Worm (Caenorhabditis elegans) whole organism, early embryonic: ENCODE results near the gene M02B1.3.
A peak's percentile ranks its signal among the peaks of the same experiment; 100 is the strongest.

Source experiments
- B0310.2 ChIP-seq: sonication (generic microtip); optimal IDR thresholded peaks from 2 replicates; lab custom pipeline; 2016; ENCODE audit warnings: mild to moderate bottlenecking, missing genetic modification characterization, missing compliant biosample characterization
- F13C5.2 ChIP-seq: sonication (generic microtip); optimal IDR thresholded peaks from 2 replicates; lab custom pipeline; 2017; ENCODE audit warnings: mild to moderate bottlenecking, missing genetic modification characterization, inconsistent platforms, missing compliant biosample characterization
- aly-1 ChIP-seq: sonication (generic microtip); optimal IDR thresholded peaks from 2 replicates; lab custom pipeline; 2016; ENCODE audit warnings: missing genetic modification characterization, missing compliant biosample characterization
- ama-1 ChIP-seq: fragments of 150-350 bp; optimal IDR thresholded peaks from 2 replicates; lab custom pipeline; 2014
- ceh-13 ChIP-seq: fragments of 200-800 bp; sonication (Bioruptor generic); optimal IDR thresholded peaks from 2 replicates; lab custom pipeline; 2018; ENCODE audit warnings: mild to moderate bottlenecking, missing genetic modification characterization, missing compliant biosample characterization
- ceh-36 ChIP-seq: sonication (generic microtip); optimal IDR thresholded peaks from 2 replicates; lab custom pipeline; 2016; ENCODE audit warnings: missing genetic modification characterization, inconsistent platforms, missing compliant biosample characterization
- ets-7 ChIP-seq: sonication (generic microtip); optimal IDR thresholded peaks from 2 replicates; lab custom pipeline; 2016; ENCODE audit warnings: missing genotype, missing genetic modification characterization, missing compliant biosample characterization
- flt-1 ChIP-seq: fragments of 200-800 bp; sonication (Bioruptor generic); IDR thresholded peaks from 2 replicates; pipeline ENCODE4 v1.3.6; 2022; ENCODE audit warnings: missing genetic modification characterization, missing compliant biosample characterization
- hmbx-1 ChIP-seq: sonication (generic microtip); optimal IDR thresholded peaks from 2 replicates; lab custom pipeline; 2016; ENCODE audit warnings: mild to moderate bottlenecking, missing genetic modification characterization, missing compliant biosample characterization
- hmg-4 ChIP-seq: fragments of 200-800 bp; sonication (Bioruptor generic); optimal IDR thresholded peaks from 2 replicates; lab custom pipeline; 2018; ENCODE audit warnings: mild to moderate bottlenecking, missing genetic modification characterization, missing compliant biosample characterization
- hnd-1 ChIP-seq: sonication (generic microtip); optimal IDR thresholded peaks from 2 replicates; lab custom pipeline; 2016; ENCODE audit warnings: missing genetic modification characterization, missing compliant biosample characterization
- pes-1 ChIP-seq: fragments of 200-800 bp; sonication (Bioruptor generic); IDR thresholded peaks from 2 replicates; pipeline ENCODE4 v1.3.6; 2022; ENCODE audit warnings: missing genetic modification reagents, missing genetic modification characterization, missing compliant biosample characterization
- scrt-1 ChIP-seq: fragments of 200-800 bp; sonication (Bioruptor generic); IDR thresholded peaks from 2 replicates; pipeline ENCODE4 v1.3.6; 2022; ENCODE audit warnings: missing genetic modification characterization, missing compliant biosample characterization
- sea-1 ChIP-seq: fragments of 200-800 bp; sonication (Bioruptor generic); conservative IDR thresholded peaks from 2 replicates; pipeline ENCODE4 v1.3.6; 2022; ENCODE audit warnings: missing genetic modification characterization, missing compliant biosample characterization
- tbx-11 ChIP-seq: fragments of 200-800 bp; sonication (Bioruptor generic); IDR thresholded peaks from 2 replicates; pipeline ENCODE4 v1.3.6; 2022; ENCODE audit warnings: missing genetic modification characterization, missing compliant biosample characterization
- tbx-37 ChIP-seq: fragments of 200-800 bp; sonication (Bioruptor generic); conservative IDR thresholded peaks from 2 replicates; pipeline ENCODE4 v1.3.6; 2022; ENCODE audit warnings: missing genetic modification reagents, missing genetic modification characterization, missing compliant biosample characterization
- tra-4 ChIP-seq: sonication (generic microtip); optimal IDR thresholded peaks from 2 replicates; lab custom pipeline; 2017; ENCODE audit warnings: missing genetic modification characterization, missing compliant biosample characterization

The M02B1.3 gene

DNA sequence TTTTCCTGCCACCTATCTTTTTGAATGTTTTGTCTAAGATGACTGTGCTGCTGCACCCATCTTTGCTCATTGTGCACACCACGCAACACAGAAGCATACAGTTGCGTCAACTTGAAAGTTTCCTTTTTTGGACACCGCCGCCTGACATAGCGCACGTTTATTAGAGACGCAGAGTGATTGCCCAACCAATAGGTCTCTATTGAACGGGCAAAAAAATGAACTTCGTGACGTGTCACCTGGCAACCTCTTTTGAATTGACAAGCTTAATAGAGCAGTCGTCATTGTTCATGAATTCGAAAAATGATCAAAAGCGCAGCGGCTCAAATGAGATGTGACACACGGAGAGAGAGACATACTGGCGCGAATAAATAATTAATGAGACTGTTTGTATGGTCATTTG, 24.8 kb upstream of the M02B1.3 start:
- no peak for TF ChIP-seq tbx-37
- no peak for TF ChIP-seq tra-4
- TF ChIP-seq ceh-13 (GFP tag; lab: Kevin White, UChicago), result no peak
- no peak for TF ChIP-seq hnd-1
- no peak for TF ChIP-seq pes-1 (GFP tag; lab: Robert Waterston, UW)
- TF ChIP-seq aly-1 (tag; lab: Kevin White, UChicago), result no peak
- TF ChIP-seq hmg-4 (GFP tag; lab: Kevin White, UChicago), result no peak
- no peak for TF ChIP-seq tbx-11 (GFP tag; lab: Robert Waterston, UW)
- no peak for TF ChIP-seq flt-1
- no peak for TF ChIP-seq ets-7 (tag; lab: Kevin White, UChicago)
- no peak for TF ChIP-seq scrt-1
- no peak for TF ChIP-seq sea-1 (GFP tag; lab: Robert Waterston, UW)
- no peak for TF ChIP-seq ceh-36 (tag; lab: Kevin White, UChicago)
- TF ChIP-seq B0310.2 (tag; lab: Kevin White, UChicago), result no peak
- no peak for TF ChIP-seq F13C5.2 (tag; lab: Kevin White, UChicago)
- TF ChIP-seq ama-1 (lab: Kevin White, UChicago), result no peak
- TF ChIP-seq hmbx-1 (tag; lab: Kevin White, UChicago), result no peak

DNA sequence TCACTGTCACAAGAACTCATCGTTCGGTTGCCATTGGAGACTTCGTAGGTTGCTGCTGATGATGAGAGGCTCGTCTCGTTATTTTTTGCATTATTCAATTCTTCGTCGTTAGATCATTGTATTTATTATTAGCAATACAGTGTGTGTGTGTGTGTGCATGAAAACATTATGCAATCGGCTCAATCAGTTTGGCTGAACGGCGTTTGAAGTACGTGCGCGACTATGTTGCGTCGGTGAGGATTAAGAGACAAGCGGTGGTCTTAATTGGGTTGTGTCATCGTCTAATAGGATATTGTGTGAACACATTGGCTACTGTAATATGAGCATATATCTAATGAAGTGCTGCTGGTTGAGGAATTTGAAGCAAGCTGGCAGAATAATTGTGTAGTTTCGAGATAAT, 22.5 kb upstream of the M02B1.3 start:
- TF ChIP-seq ceh-36 (tag; lab: Kevin White, UChicago) (peak; percentile 65), tbx-37 (no peak)

DNA sequence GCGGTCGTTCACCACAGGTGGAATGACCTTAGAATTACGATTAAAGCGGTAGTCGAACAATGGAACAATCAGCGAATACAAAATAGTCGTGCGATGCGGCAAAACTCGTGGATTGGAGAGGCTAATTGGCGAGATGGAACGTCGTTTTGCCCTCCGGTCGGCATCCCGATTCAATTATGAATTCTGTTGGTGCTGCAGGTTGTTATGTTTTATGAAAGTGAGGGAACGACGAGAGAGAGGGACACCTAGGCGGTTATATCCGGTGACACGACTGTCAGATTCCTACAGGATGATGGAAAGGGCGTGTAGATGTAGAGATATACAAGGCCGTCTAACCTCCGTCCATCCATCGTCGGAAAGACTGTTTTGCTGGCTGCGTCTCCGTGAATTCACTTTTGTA, 19.7 kb upstream of the M02B1.3 start:
- TF ChIP-seq tbx-11 (GFP tag; lab: Robert Waterston, UW) (no peak), flt-1 (no peak), ets-7 (tag; lab: Kevin White, UChicago) (no peak), tra-4 (no peak), hmg-4 (GFP tag; lab: Kevin White, UChicago) (no peak), hnd-1 (no peak), aly-1 (tag; lab: Kevin White, UChicago) (no peak), ama-1 (lab: Kevin White, UChicago) (no peak), sea-1 (GFP tag; lab: Robert Waterston, UW) (no peak), pes-1 (GFP tag; lab: Robert Waterston, UW) (no peak), F13C5.2 (tag; lab: Kevin White, UChicago) (no peak), tbx-37 (no peak), scrt-1 (no peak), B0310.2 (tag; lab: Kevin White, UChicago) (no peak), ceh-36 (tag; lab: Kevin White, UChicago) (no peak), ceh-13 (GFP tag; lab: Kevin White, UChicago) (no peak), hmbx-1 (tag; lab: Kevin White, UChicago) (no peak)

DNA sequence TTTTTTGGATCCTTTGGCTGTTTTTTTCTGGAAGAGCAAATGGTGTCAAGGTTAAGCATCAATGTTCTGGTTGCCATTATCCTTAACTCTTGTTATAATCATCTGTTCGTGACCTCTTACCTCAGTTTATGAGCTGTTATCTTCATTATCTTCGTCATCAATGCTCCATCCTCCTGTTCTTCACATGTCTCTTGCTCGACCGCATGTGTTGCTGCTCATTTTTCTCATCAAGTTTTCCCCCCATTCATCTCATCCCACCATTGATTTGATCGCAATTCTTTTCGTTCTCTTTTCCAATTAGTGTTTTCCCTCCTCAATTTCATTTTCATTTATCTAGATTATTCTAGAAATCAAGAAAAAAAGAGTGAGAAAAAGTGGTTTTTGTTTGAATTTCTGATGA, 18.8 kb upstream of the M02B1.3 start:
- no peak for TF ChIP-seq tra-4
- TF ChIP-seq hmg-4 (GFP tag; lab: Kevin White, UChicago), result no peak
- TF ChIP-seq pes-1 (GFP tag; lab: Robert Waterston, UW), result no peak
- no peak for TF ChIP-seq ceh-13 (GFP tag; lab: Kevin White, UChicago)
- TF ChIP-seq ama-1 (lab: Kevin White, UChicago), result no peak
- no peak for TF ChIP-seq hmbx-1 (tag; lab: Kevin White, UChicago)
- TF ChIP-seq F13C5.2 (tag; lab: Kevin White, UChicago), result no peak

DNA sequence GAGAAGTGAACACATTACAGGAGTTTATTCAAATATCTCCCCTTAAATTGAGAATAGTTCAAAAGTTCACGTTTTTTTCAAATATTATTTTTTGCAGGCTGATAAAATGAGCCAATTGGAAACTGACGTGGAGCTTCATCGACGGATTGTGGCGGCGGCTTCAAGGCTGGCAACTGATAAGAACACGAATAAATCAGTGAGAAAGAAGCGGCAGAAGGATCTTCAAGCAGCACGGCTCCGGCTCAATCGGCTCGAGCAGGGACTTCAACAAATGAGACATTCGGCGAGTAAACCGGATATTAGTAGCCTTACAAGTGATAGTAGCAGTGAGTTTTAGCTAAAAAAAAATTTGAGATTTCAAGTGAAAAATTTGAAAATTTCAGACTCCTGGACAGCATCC, 11.0 kb upstream of the M02B1.3 start, which contains the start of gene M02B1.4:
TSS of gene M02B1.4 (minus strand) at position 9 of the 400 bp plus-strand sequence.
- TF ChIP-seq ets-7 (tag; lab: Kevin White, UChicago) (no peak), hmg-4 (GFP tag; lab: Kevin White, UChicago) (no peak), ama-1 (lab: Kevin White, UChicago) (no peak)

DNA sequence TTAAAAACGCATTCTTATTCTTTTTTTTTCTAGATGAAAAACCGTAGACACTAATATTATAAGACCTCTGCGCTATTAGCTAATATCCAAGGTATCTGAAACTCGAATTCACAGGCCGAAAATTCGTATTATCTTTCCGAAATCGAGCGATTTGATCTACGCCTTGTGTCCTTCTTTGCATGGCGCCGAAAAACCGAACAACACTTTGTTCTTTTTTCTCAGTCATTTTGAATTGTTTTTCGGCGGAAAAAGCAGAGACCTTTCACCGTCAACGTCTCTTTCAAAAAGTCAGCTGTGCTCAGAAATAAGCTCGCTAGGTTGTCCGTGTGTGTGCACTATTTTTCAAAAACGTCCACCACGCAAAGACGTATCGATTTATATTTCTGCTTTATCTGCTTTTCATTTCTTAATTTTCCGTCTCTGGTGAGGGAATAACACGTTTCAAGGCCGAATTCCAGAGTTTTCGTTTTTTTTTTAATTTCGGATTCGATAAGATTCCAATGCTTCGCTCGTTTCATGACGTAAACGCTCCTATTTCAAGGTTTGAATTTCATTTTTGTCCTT, 5.4 kb upstream of the M02B1.3 start:
- no peak for TF ChIP-seq ets-7 (tag; lab: Kevin White, UChicago)
- no peak for TF ChIP-seq hnd-1
- no peak for TF ChIP-seq ama-1 (lab: Kevin White, UChicago)
- no peak for TF ChIP-seq pes-1 (GFP tag; lab: Robert Waterston, UW)
- no peak for TF ChIP-seq F13C5.2 (tag; lab: Kevin White, UChicago)

DNA sequence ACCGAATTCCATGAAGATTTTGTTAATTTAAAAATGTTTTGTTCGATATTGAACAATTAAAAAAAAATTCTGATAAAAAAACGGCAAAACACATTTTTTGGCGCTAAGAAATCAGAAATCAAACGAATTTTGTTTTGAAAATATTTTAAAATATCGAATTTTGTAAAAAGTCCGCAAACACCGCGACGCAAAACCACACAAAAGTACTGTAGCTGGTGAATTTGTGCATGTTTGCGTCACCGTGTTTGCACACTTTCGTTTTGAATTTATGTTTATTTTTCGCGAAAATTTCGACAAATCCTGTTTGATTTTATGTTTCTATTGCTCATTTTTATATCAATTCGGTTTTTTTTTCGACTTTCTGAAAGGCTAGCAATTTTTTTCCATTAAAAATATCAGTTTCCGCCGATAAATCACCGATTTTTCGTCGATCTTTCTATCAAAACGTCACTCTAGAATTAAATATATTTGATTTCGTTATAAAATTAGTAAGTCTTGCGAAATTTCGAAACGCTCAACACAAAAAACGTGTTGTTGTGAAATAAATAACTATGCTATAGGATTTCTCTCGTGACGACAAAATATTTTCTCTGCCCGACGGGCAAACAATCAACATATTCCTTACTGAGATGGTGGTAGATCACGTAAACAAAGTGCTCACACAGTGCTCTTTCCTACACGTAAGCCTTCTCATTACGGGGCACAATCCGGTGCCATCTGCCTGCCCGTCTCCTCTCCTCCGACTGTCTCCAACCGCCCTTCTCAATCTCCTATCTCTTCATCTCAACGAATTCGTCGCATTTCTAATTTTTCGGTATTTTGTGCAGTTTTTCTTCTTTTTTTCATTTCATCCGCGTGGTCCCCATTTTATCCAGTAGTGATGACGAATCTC, 4.5 kb upstream of the M02B1.3 start:
- TF ChIP-seq hnd-1, result no peak
- TF ChIP-seq aly-1 (tag; lab: Kevin White, UChicago), result no peak
- TF ChIP-seq pes-1 (GFP tag; lab: Robert Waterston, UW), result no peak
- no peak for TF ChIP-seq tbx-11 (GFP tag; lab: Robert Waterston, UW)
- TF ChIP-seq B0310.2 (tag; lab: Kevin White, UChicago), result no peak
- no peak for TF ChIP-seq ceh-13 (GFP tag; lab: Kevin White, UChicago)
- no peak for TF ChIP-seq F13C5.2 (tag; lab: Kevin White, UChicago)
- TF ChIP-seq hmbx-1 (tag; lab: Kevin White, UChicago), result no peak
- TF ChIP-seq tbx-37, result no peak
- TF ChIP-seq ceh-36 (tag; lab: Kevin White, UChicago), result no peak
- TF ChIP-seq hmg-4 (GFP tag; lab: Kevin White, UChicago), result no peak
- TF ChIP-seq ama-1 (lab: Kevin White, UChicago), result no peak
- no peak for TF ChIP-seq sea-1 (GFP tag; lab: Robert Waterston, UW)
- TF ChIP-seq scrt-1, result no peak
- TF ChIP-seq flt-1, result no peak
- TF ChIP-seq ets-7 (tag; lab: Kevin White, UChicago), result no peak
- TF ChIP-seq tra-4, result no peak
